Fruit fly (Drosophila melanogaster) whole organism, embryonic: Measurements from ENCODE around the gene pyx.

Experiments
- CG11093 ChIP-seq: fragments of 200-800 bp; sonication (Bioruptor generic); IDR thresholded peaks from 3 replicates; pipeline ENCODE4 v1.3.6; 2022; ENCODE audit warnings: missing biosample characterization, missing genetic modification characterization
- CG13624 ChIP-seq: fragments of 200-800 bp; sonication (Bioruptor generic); optimal IDR thresholded peaks from 2 replicates; lab custom pipeline; 2016; ENCODE audit warnings: missing biosample characterization, missing genetic modification characterization
- CG13775 ChIP-seq: fragments of 200-800 bp; sonication (Bioruptor generic); optimal IDR thresholded peaks from 3 replicates; lab custom pipeline; 2017; ENCODE audit warnings: missing biosample characterization, mild to moderate bottlenecking, missing genetic modification characterization
- CG15601 ChIP-seq: fragments of 200-800 bp; sonication (Bioruptor generic); optimal IDR thresholded peaks from 3 replicates; lab custom pipeline; 2019; ENCODE audit warnings: missing biosample characterization, mild to moderate bottlenecking, missing genetic modification characterization, moderate library complexity
- CG17385 ChIP-seq: fragments of 200-800 bp; sonication (Bioruptor generic); optimal IDR thresholded peaks from 3 replicates; lab custom pipeline; 2018; ENCODE audit warnings: missing biosample characterization, mild to moderate bottlenecking, missing genetic modification characterization
- CG18262 ChIP-seq: fragments of 200-800 bp; optimal IDR thresholded peaks from 3 replicates; lab custom pipeline; 2019; ENCODE audit warnings: missing biosample characterization, mild to moderate bottlenecking, missing genetic modification characterization, moderate library complexity
- CG1832 ChIP-seq: fragments of 200-800 bp; sonication (Bioruptor generic); optimal IDR thresholded peaks from 2 replicates; lab custom pipeline; 2017; ENCODE audit warnings: missing biosample characterization, mild to moderate bottlenecking, missing genetic modification characterization, inconsistent platforms
- CG18599 ChIP-seq: fragments of 200-800 bp; sonication (Bioruptor generic); optimal IDR thresholded peaks from 3 replicates; lab custom pipeline; 2017; ENCODE audit warnings: missing biosample characterization, missing genetic modification characterization, mild to moderate bottlenecking, moderate library complexity, missing genetic modification reagents
- CG33557 ChIP-seq: fragments of 200-800 bp; sonication (Bioruptor generic); optimal IDR thresholded peaks from 2 replicates; lab custom pipeline; 2019; ENCODE audit warnings: missing biosample characterization, mild to moderate bottlenecking, missing genetic modification characterization, moderate library complexity
- CG4424 ChIP-seq: fragments of 200-800 bp; sonication (Bioruptor generic); optimal IDR thresholded peaks from 3 replicates; lab custom pipeline; 2016; ENCODE audit warnings: missing biosample characterization, missing genetic modification characterization
- CG5245 ChIP-seq: fragments of 200-800 bp; sonication (Bioruptor generic); optimal IDR thresholded peaks from 3 replicates; lab custom pipeline; 2016; ENCODE audit warnings: missing biosample characterization, missing genetic modification characterization
- CG7372 ChIP-seq: fragments of 200-800 bp; sonication (Bioruptor generic); IDR thresholded peaks from 2 replicates; pipeline ENCODE4 v1.3.6; 2022; ENCODE audit warnings: missing biosample characterization, missing genetic modification characterization
- CG7839 ChIP-seq: fragments of 200-800 bp; sonication (Bioruptor generic); optimal IDR thresholded peaks from 3 replicates; lab custom pipeline; 2018; ENCODE audit warnings: missing biosample characterization, mild to moderate bottlenecking, missing genetic modification characterization, moderate library complexity
- CG9609 ChIP-seq: fragments of 200-800 bp; sonication (Bioruptor generic); optimal IDR thresholded peaks from 3 replicates; lab custom pipeline; 2016; ENCODE audit warnings: missing biosample characterization, missing genetic modification characterization
- D19A ChIP-seq: fragments of 200-800 bp; optimal IDR thresholded peaks from 3 replicates; lab custom pipeline; 2019; ENCODE audit warnings: missing biosample characterization, mild to moderate bottlenecking, missing genetic modification characterization, moderate library complexity
- Doc3 ChIP-seq: fragments of 200-800 bp; sonication (Bioruptor generic); IDR thresholded peaks from 3 replicates; pipeline ENCODE4 v1.3.6; 2022; ENCODE audit warnings: missing biosample characterization, missing genetic modification characterization; ENCODE audit not compliant: partially characterized antibody
- E2f2 ChIP-seq: fragments of 200-800 bp; sonication (Bioruptor generic); IDR thresholded peaks from 2 replicates; pipeline ENCODE4 v1.3.6; 2022; ENCODE audit warnings: missing biosample characterization, missing genetic modification characterization
- Hr78 ChIP-seq, 2 experiments: fragments of 200-800 bp in 1 of 2; fragments of >200 bp in 1 of 2; sonication (Bioruptor generic) in 1 of 2; optimal IDR thresholded peaks; 2 replicates each; lab custom pipeline; 2017 to 2019; ENCODE audit warnings: missing biosample characterization in 2 of 2, missing genetic modification characterization in 2 of 2, mild to moderate bottlenecking in 1 of 2, moderate library complexity in 1 of 2
- Nf-YC ChIP-seq: fragments of 200-800 bp; optimal IDR thresholded peaks from 3 replicates; lab custom pipeline; 2019; ENCODE audit warnings: missing biosample characterization, mild to moderate bottlenecking, missing genetic modification characterization, moderate library complexity
- NfI ChIP-seq: fragments of 200-800 bp; sonication (Bioruptor generic); optimal IDR thresholded peaks from 3 replicates; lab custom pipeline; 2018; ENCODE audit warnings: missing biosample characterization, mild to moderate bottlenecking, missing genetic modification characterization, moderate library complexity
- Sry-β ChIP-seq: fragments of 200-800 bp; sonication (Bioruptor generic); optimal IDR thresholded peaks from 2 replicates; lab custom pipeline; 2018; ENCODE audit warnings: missing biosample characterization, mild to moderate bottlenecking, missing genetic modification characterization, moderate library complexity
- aop ChIP-seq: fragments of 200-800 bp; sonication (Bioruptor generic); IDR thresholded peaks from 2 replicates; pipeline ENCODE4 v1.3.6; 2022; ENCODE audit warnings: missing biosample characterization, missing genetic modification characterization
- ara ChIP-seq: fragments of 200-800 bp; sonication (Bioruptor generic); IDR thresholded peaks from 2 replicates; pipeline ENCODE4 v1.3.6; 2022; ENCODE audit warnings: missing biosample characterization, missing genetic modification characterization
- az2 ChIP-seq: fragments of 200-800 bp; sonication (Bioruptor generic); optimal IDR thresholded peaks from 3 replicates; lab custom pipeline; 2016; ENCODE audit warnings: missing biosample characterization, missing genetic modification characterization
- corto ChIP-seq: fragments of 200-800 bp; sonication (Bioruptor generic); optimal IDR thresholded peaks from 2 replicates; lab custom pipeline; 2016; ENCODE audit warnings: missing biosample characterization, mild to moderate bottlenecking, missing genetic modification characterization, moderate library complexity
- crol ChIP-seq: fragments of 200-800 bp; sonication (Bioruptor generic); IDR thresholded peaks from 2 replicates; pipeline ENCODE4 v1.3.6; 2022; ENCODE audit warnings: missing biosample characterization, missing genetic modification characterization
- cwo ChIP-seq: fragments of 200-800 bp; sonication (Bioruptor generic); optimal IDR thresholded peaks from 3 replicates; lab custom pipeline; 2017; ENCODE audit warnings: missing biosample characterization, missing genetic modification characterization, mild to moderate bottlenecking, moderate library complexity, missing genetic modification reagents
- esg ChIP-seq: fragments of 200-800 bp; sonication (Bioruptor generic); conservative IDR thresholded peaks from 2 replicates; pipeline ENCODE4 v1.3.6; 2022; ENCODE audit warnings: missing biosample characterization, missing genetic modification characterization
- fd96Cb ChIP-seq: fragments of 200-800 bp; sonication (Bioruptor generic); optimal IDR thresholded peaks from 2 replicates; lab custom pipeline; 2018; ENCODE audit warnings: missing biosample characterization, mild to moderate bottlenecking, missing genetic modification characterization, moderate library complexity
- insv ChIP-seq, 2 experiments: fragments of 200-800 bp; sonication (Bioruptor generic); optimal IDR thresholded peaks; 3 replicates each; lab custom pipeline; 2016 to 2018; ENCODE audit warnings: missing biosample characterization in 2 of 2, missing genetic modification characterization in 2 of 2
- lov ChIP-seq, 2 experiments: fragments of 200-800 bp in 1 of 2; fragments of >200 bp in 1 of 2; sonication (Bioruptor generic) in 1 of 2; IDR thresholded peaks in 1 of 2; optimal IDR thresholded peaks in 1 of 2; 2 replicates in 1 of 2; 3 replicates in 1 of 2; pipeline versions ENCODE4 v1.3.6 to Lab custom; 2017 to 2022; ENCODE audit warnings: missing biosample characterization in 1 of 2, missing genetic modification characterization in 1 of 2
- pzg ChIP-seq: fragments of 200-800 bp; sonication (Bioruptor generic); optimal IDR thresholded peaks from 3 replicates; lab custom pipeline; 2018; ENCODE audit warnings: missing biosample characterization, mild to moderate bottlenecking, missing genetic modification characterization, moderate library complexity
- ranshi ChIP-seq: fragments of 200-800 bp; sonication (Bioruptor generic); IDR thresholded peaks from 2 replicates; pipeline ENCODE4 v1.3.6; 2022; ENCODE audit warnings: missing biosample characterization, missing genetic modification characterization
- schlank ChIP-seq: fragments of 200-800 bp; sonication (Bioruptor generic); optimal IDR thresholded peaks from 2 replicates; lab custom pipeline; 2018; ENCODE audit warnings: missing biosample characterization, mild to moderate bottlenecking, missing genetic modification characterization
- shn ChIP-seq: fragments of 200-800 bp; sonication (Bioruptor generic); optimal IDR thresholded peaks from 3 replicates; lab custom pipeline; 2016; ENCODE audit warnings: missing biosample characterization, missing genetic modification characterization
- wor ChIP-seq: fragments of 200-800 bp; sonication (Bioruptor generic); IDR thresholded peaks from 2 replicates; pipeline ENCODE4 v1.3.6; 2022; ENCODE audit warnings: missing biosample characterization, missing genetic modification characterization
- zen ChIP-seq: fragments of 200-800 bp; sonication (Bioruptor generic); optimal IDR thresholded peaks from 3 replicates; lab custom pipeline; 2018; ENCODE audit warnings: missing biosample characterization, mild to moderate bottlenecking, missing genetic modification characterization, moderate library complexity

pyx gene

DNA sequence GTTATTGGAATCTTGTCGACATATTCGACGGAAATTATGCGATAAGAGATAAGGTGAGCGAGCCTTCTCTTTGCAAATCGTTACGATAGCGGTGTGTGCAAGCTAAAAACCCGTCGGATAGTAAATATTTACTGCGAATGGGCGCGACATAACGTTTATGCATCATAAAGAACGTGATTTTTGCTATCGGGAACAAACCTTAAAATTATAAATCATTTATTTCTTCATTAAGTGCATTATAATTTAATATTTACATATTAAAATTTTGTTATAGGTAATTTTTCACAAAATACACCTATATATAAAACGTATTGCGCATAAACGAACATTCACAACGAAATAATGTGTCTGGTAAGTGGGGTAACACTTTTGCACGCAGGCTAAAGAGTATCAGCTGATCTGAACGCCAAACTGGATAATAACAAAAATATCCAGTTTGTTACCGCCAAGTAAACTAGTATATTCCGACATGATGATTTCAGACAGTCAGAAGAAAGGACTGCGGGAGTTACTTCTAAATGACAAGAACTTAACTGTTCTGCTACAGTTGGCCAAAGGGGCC, 17.1 kb downstream of the pyx start, which contains the start of the genes Gk1 and CG13876 (continued):
- TF ChIP-seq wor (GFP tag; lab: Robert Waterston, UW) (peak; percentile 81), CG18599 (peak; percentile 97), CG4424 (GFP tag; lab: Kevin White, UChicago) (peak; percentile 91), CG15601 (tag; lab: Kevin White, UChicago) (no peak), Doc3 (GFP tag; lab: Robert Waterston, UW) (no peak), corto (peak; percentile 94), CG18262 (tag; lab: Kevin White, UChicago) (peak; percentile 97), CG1832 (GFP tag; lab: Kevin White, UChicago) (no peak), fd96Cb (tag; lab: Kevin White, UChicago) (peak; percentile 92), ranshi (GFP tag; lab: Robert Waterston, UW) (peak; percentile 94), cwo (GFP tag; lab: Kevin White, UChicago) (peak; percentile 92), CG13775 (GFP tag; lab: Kevin White, UChicago) (peak; percentile 93), az2 (GFP tag; lab: Kevin White, UChicago) (peak; percentile 87), CG7372 (GFP tag; lab: Robert Waterston, UW) (peak; percentile 93), shn (GFP tag; lab: Kevin White, UChicago) (no peak), CG11093 (GFP tag; lab: Robert Waterston, UW) (peak; percentile 76), lov (optimal IDR thresholded peaks at IDR 0.05; lab: Kevin White, UChicago) (no peak), lov (GFP tag; IDR thresholded peaks at IDR 0.05; lab: Robert Waterston, UW) (peak; percentile 91), CG17385 (GFP tag; lab: Kevin White, UChicago) (peak; percentile 92), CG13624 (GFP tag; lab: Kevin White, UChicago) (peak; percentile 58), Nf-YC (tag; lab: Kevin White, UChicago) (peak; percentile 90), E2f2 (peak; percentile 77), crol (GFP tag; lab: Robert Waterston, UW) (peak; percentile 63), pzg (GFP tag; lab: Kevin White, UChicago) (peak; percentile 56), esg (GFP tag; lab: Robert Waterston, UW) (peak; percentile 85), CG7839 (tag; lab: Kevin White, UChicago) (peak; percentile 97), NfI (peak; percentile 93), schlank (tag; lab: Kevin White, UChicago) (peak; percentile 90), CG9609 (GFP tag; lab: Kevin White, UChicago) (peak; percentile 28), ara (peak; percentile 94), insv (GFP tag; optimal IDR thresholded peaks at IDR 0.05; lab: Kevin White, UChicago) (peak in 1 of 2 experiments; percentile 78), CG33557 (GFP tag; lab: Kevin White, UChicago) (peak; percentile 92), aop (GFP tag; lab: Robert Waterston, UW) (peak; percentile 26; the same call in 1 of the 2 replicates), zen (tag; lab: Kevin White, UChicago) (peak; percentile 97), Hr78 (GFP tag; optimal IDR thresholded peaks at IDR 0.05; lab: Kevin White, UChicago) (no peak), D19A (tag; lab: Kevin White, UChicago) (peak; percentile 95), CG5245 (GFP tag; lab: Kevin White, UChicago) (peak; percentile 81), Sry-β (GFP tag; lab: Kevin White, UChicago) (peak; percentile 30)
